Worm (Caenorhabditis elegans) whole organism, L2 larva: ENCODE data around the gene cyp-33C1.

Source experiments
- C34F6.9 ChIP-seq: fragments of 150-350 bp; optimal IDR thresholded peaks from 2 replicates; lab custom pipeline; 2014; ENCODE audit warnings: missing biosample characterization, missing genetic modification characterization
- snpc-4 ChIP-seq: fragments of 150-350 bp; optimal IDR thresholded peaks from 2 replicates; lab custom pipeline; 2014; ENCODE audit warnings: missing biosample characterization, missing genetic modification characterization
- ztf-11 ChIP-seq: sonication (generic microtip); optimal IDR thresholded peaks from 2 replicates; lab custom pipeline; 2017; ENCODE audit warnings: missing biosample characterization, missing genetic modification characterization

DNA sequence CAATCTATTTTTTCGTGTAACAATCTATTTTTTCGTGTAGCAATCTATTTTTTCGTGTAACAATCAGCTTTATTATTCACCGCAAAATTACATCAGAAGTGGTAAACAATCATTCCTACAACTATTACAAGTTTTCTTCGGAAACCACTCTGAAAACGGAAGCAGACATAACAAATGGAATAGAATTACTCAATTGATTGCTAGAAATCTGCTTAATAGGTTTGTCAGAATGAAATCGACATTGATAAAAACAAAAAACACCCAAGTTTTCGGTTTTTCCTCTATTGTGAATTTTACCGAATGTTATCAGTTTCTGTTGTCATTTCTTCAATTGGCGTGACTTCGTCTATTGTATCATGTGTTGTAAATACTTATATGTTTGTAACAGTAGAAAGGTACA, 32.5 kb upstream of the cyp-33C1 start, which contains the start of gene srbc-20:
- TF ChIP-seq snpc-4 (no peak), C34F6.9 (no peak), ztf-11 (tag; lab: Kevin White, UChicago) (no peak)
